Worm (Caenorhabditis elegans): ENCODE data around the gene F09B12.3.

The F09B12.3 gene

ce11 chrX:15097763-15098162, at the start of gene F09B12.3:
Gene F09B12.3, minus strand, starts transcription at chrX:15097954.
- TF ChIP-seq rpc-1 (optimal IDR thresholded peaks at IDR 0.05), result no peak
- no peak for TF ChIP-seq rpc-1 (tag; optimal IDR thresholded peaks at IDR 0.05)
- TF ChIP-seq attf-3 (GFP tag; conservative IDR thresholded peaks at IDR 0.05), result no peak
- no peak for TF ChIP-seq hsf-1 (GFP tag; IDR thresholded peaks at IDR 0.05)
- peak; percentile 54 for TF ChIP-seq nhr-80 (tag; optimal IDR thresholded peaks at IDR 0.05)
- no peak for TF ChIP-seq ztf-22 (GFP tag; optimal IDR thresholded peaks at IDR 0.05)
- TF ChIP-seq T26A5.8 (tag; optimal IDR thresholded peaks at IDR 0.05), result no peak
- no peak for TF ChIP-seq tbx-9 (tag; optimal IDR thresholded peaks at IDR 0.05; ENCODE audit: borderline replicate concordance)
- no peak for TF ChIP-seq let-607 (tag; optimal IDR thresholded peaks at IDR 0.05)

- TF ChIP-seq D2030.7 (GFP tag; IDR thresholded peaks at IDR 0.05), result peak; percentile 68
- TF ChIP-seq B0261.1 (tag; optimal IDR thresholded peaks at IDR 0.05), result peak; percentile 82
- peak; percentile 80 for TF ChIP-seq Y56A3A.18 (GFP tag; IDR thresholded peaks at IDR 0.05)
- no peak for TF ChIP-seq dpff-1 (tag; optimal IDR thresholded peaks at IDR 0.05)
- peak; percentile 25 for TF ChIP-seq nhr-80 (tag; optimal IDR thresholded peaks at IDR 0.05)
- TF ChIP-seq dox-1 (GFP tag; IDR thresholded peaks at IDR 0.05), result peak; percentile 65
- TF ChIP-seq nfya-2 (GFP tag; IDR thresholded peaks at IDR 0.05), result no peak
- peak; percentile 65; the same call in 1 of the 2 replicates for TF ChIP-seq egl-44 (GFP tag; IDR thresholded peaks at IDR 0.05)
- peak; percentile 38 for TF ChIP-seq attf-5 (GFP tag; optimal IDR thresholded peaks at IDR 0.05)
- TF ChIP-seq snpc-4 (GFP tag; optimal IDR thresholded peaks at IDR 0.05), result peak; percentile 71
- peak in 2 of 4 experiments; percentile 27 to 81 for TF ChIP-seq snpc-4 (tag; optimal IDR thresholded peaks at IDR 0.05)
- TF ChIP-seq ZK185.1 (tag; optimal IDR thresholded peaks at IDR 0.05; ENCODE audit: poor library complexity, severe bottlenecking), result peak; percentile 83
- no peak for TF ChIP-seq hsf-1 (GFP tag; IDR thresholded peaks at IDR 0.05)
- TF ChIP-seq attf-6 (GFP tag; IDR thresholded peaks at IDR 0.05), result 0 out of 2 replicates have a peak, but pooled peaks have one; percentile 53
- peak; percentile 91 for TF ChIP-seq rpc-1 (optimal IDR thresholded peaks at IDR 0.05)
- peak; percentile 97 for TF ChIP-seq rpc-1 (tag; optimal IDR thresholded peaks at IDR 0.05)
- peak in 1 of 2 experiments; percentile 60 for TF ChIP-seq rec-8 (tag; optimal IDR thresholded peaks at IDR 0.05)
- peak; percentile 41 for TF ChIP-seq madf-10 (tag; optimal IDR thresholded peaks at IDR 0.05)
- TF ChIP-seq zim-3 (tag; optimal IDR thresholded peaks at IDR 0.05), result peak; percentile 40
- no peak for TF ChIP-seq Y53F4B.3 (GFP tag; IDR thresholded peaks at IDR 0.05)
- TF ChIP-seq ceh-91 (GFP tag; IDR thresholded peaks at IDR 0.05), result no peak
- TF ChIP-seq die-1 (tag; optimal IDR thresholded peaks at IDR 0.05), result peak; percentile 84
- no peak for TF ChIP-seq pha-4 (tag; optimal IDR thresholded peaks at IDR 0.05)
- no peak for TF ChIP-seq efl-1 (GFP tag; optimal IDR thresholded peaks at IDR 0.05)
- TF ChIP-seq snpc-1.3 (tag; optimal IDR thresholded peaks at IDR 0.05; ENCODE audit: insufficient read depth), result peak; percentile 70
- TF ChIP-seq F33H1.4 (GFP tag; IDR thresholded peaks at IDR 0.05), result no peak
- peak; percentile 74 for TF ChIP-seq pbrm-1 (GFP tag; IDR thresholded peaks at IDR 0.05)
- TF ChIP-seq let-607 (tag; optimal IDR thresholded peaks at IDR 0.05), result no peak
- no peak for TF ChIP-seq somi-1 (GFP tag; optimal IDR thresholded peaks at IDR 0.05)
- TF ChIP-seq Y95B8A.8 (GFP tag; IDR thresholded peaks at IDR 0.05), result 0 out of 2 replicates have a peak, but pooled peaks have one; percentile 47
- TF ChIP-seq T07F8.4 (tag; optimal IDR thresholded peaks at IDR 0.05), result peak; percentile 63
- no peak for TF ChIP-seq ama-1 (optimal IDR thresholded peaks at IDR 0.05)
- peak in 1 of 2 experiments; percentile 68 for TF ChIP-seq ama-1 (GFP tag; optimal IDR thresholded peaks at IDR 0.05)
- TF ChIP-seq F49E8.2 (tag; optimal IDR thresholded peaks at IDR 0.05; ENCODE audit: insufficient read depth), result peak; percentile 26
- TF ChIP-seq ztf-25 (GFP tag; IDR thresholded peaks at IDR 0.05), result peak; percentile 73; the same call in 1 of the 2 replicates
- TF ChIP-seq snpc-1.1 (tag; optimal IDR thresholded peaks at IDR 0.05; ENCODE audit: insufficient read depth), result peak; percentile 65
- peak; percentile 61 for TF ChIP-seq nhr-90 (tag; optimal IDR thresholded peaks at IDR 0.05)
- TF ChIP-seq snpc-3.4 (tag; optimal IDR thresholded peaks at IDR 0.05), result peak; percentile 86
- TF ChIP-seq lin-26 (GFP tag; IDR thresholded peaks at IDR 0.05), result peak; percentile 92
- TF ChIP-seq him-1 (tag; optimal IDR thresholded peaks at IDR 0.05), result peak; percentile 64
Measured at ce11 chrX:15146415-15147210, 48.9 kb upstream of the F09B12.3 start.
